Fruit fly (Drosophila melanogaster): Measurements from ENCODE around the gene Anp.

Gene Anp

DNA sequence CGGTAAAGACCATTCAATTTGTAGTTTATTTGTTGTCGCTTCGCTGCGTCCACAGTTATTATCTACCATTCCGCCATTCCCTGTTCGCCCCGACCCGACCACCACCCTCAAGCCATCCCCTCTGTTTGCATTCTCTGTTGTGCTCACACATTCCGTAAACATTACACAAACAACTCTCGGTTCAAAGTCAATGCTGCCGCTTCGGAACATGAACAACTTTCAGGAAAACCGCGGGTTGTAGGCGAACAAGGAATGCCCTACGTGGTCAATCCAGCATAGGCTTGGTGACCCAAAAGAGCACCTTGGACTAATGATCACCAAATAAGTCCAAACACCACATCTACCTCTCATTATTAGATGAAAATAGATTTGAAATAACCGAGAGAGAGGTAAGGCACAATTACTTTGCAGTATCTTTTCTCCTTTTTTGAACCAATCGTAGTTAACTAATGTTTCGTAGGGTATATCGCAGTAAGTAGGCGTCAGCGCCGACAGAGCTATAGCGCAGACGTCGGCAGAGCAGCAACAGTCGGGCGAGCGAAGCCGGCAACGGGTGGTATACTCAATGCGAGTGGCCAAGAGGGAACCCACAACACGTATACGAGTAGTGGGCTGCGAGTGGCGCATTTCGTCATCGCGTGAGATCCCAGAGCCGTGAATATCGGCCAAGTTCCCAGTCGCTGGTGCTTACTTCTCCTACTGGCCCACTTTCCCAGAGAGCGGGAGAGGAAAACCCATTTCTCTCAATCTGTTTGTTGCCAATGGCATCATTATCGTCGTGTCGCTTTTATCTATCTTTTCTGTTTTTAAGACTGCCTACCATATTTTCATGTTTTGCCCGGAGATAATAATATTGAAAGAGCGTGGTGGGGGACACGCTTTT is 6.4 kb upstream of the Anp start:
- TF ChIP-seq ttk (optimal IDR thresholded peaks at IDR 0.05) (no peak), Sin3A (optimal IDR thresholded peaks at IDR 0.05) (no peak), Myc (optimal IDR thresholded peaks at IDR 0.05) (no peak), insv (optimal IDR thresholded peaks at IDR 0.05) (no peak), h (optimal IDR thresholded peaks at IDR 0.05) (no peak), psq (optimal IDR thresholded peaks at IDR 0.05) (no peak)

DNA sequence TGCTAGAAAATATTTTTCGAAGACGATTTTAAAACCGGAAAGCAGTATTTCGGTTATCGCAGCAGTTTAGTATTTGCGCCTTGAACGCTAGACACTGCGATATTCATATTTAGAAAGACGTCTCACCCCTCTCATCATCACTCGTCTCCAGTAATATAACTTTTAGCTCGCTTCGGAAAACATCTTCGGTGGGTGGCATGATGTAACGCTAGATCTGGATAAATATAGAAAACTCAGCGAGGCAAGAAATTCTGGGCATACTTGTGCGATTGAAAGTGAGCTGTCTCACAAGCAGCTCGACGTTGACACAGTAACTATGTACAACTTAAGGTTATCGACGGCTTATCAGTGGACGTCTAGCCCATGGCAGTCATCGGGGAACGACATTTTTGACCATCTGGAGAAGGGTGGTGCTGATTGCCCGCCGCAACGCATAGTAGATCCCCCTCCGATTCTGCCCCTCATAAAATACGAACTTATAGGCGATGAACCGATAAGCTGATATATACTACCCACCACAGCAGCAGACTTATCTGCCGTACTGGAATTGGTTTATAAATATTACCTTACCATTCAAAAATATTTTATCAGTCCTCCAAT is 5.6 kb upstream of the Anp start:
- no peak for TF ChIP-seq insv (optimal IDR thresholded peaks at IDR 0.05)
- no peak for TF ChIP-seq Sin3A (optimal IDR thresholded peaks at IDR 0.05)
- no peak for TF ChIP-seq Myc (optimal IDR thresholded peaks at IDR 0.05)
- TF ChIP-seq h (optimal IDR thresholded peaks at IDR 0.05) = no peak
- no peak for TF ChIP-seq ttk (optimal IDR thresholded peaks at IDR 0.05)
- no peak for TF ChIP-seq psq (optimal IDR thresholded peaks at IDR 0.05)

DNA sequence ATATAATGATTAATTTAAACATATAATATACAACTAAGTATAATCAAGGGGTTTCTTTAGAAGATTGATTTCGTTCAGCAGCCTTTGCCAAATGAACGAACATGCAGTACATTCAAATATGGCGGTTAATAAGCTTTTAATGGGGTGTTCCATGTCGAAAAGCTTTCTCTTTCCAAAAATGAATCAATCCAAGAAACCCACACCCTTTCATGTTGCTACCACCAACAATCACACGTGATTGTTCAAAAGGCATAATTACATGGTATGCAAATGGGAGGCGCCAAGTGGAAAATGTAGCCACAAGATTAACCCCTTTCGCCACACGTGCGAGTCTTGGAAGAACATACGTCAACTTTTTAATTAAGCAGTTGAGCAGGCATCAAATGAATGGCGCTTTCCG is 3.8 kb upstream of the Anp start:
- TF ChIP-seq Sin3A (optimal IDR thresholded peaks at IDR 0.05) = no peak
- no peak for TF ChIP-seq ttk (optimal IDR thresholded peaks at IDR 0.05)
- TF ChIP-seq Myc (optimal IDR thresholded peaks at IDR 0.05) = no peak
- TF ChIP-seq insv (optimal IDR thresholded peaks at IDR 0.05) = no peak
- TF ChIP-seq psq (optimal IDR thresholded peaks at IDR 0.05) = no peak
- no peak for TF ChIP-seq h (optimal IDR thresholded peaks at IDR 0.05)

DNA sequence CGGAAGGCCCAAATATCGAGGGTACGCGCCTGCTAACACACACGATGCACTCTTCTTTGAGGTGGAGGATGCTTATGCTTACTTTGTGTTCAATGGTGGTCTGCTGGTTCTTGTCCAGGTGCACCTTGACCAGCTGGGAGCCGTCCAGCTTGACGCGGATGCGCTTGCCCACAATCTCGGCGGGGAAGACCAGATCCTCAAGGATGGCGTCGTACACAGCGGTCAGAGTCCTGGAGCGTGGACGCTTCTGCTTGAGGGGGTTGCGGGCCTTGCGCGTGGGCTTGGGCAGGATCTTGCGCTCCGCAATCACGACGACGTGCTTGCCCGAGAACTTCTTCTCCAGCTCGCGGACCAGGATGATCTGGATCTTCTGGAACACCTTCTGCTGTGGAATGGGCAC is 1.7 kb upstream of the Anp start:
- TF ChIP-seq Myc (optimal IDR thresholded peaks at IDR 0.05) = no peak
- TF ChIP-seq Sin3A (optimal IDR thresholded peaks at IDR 0.05) = no peak
- no peak for TF ChIP-seq h (optimal IDR thresholded peaks at IDR 0.05)
- TF ChIP-seq ttk (optimal IDR thresholded peaks at IDR 0.05) = no peak
- TF ChIP-seq insv (optimal IDR thresholded peaks at IDR 0.05) = no peak
- TF ChIP-seq psq (optimal IDR thresholded peaks at IDR 0.05) = no peak

DNA sequence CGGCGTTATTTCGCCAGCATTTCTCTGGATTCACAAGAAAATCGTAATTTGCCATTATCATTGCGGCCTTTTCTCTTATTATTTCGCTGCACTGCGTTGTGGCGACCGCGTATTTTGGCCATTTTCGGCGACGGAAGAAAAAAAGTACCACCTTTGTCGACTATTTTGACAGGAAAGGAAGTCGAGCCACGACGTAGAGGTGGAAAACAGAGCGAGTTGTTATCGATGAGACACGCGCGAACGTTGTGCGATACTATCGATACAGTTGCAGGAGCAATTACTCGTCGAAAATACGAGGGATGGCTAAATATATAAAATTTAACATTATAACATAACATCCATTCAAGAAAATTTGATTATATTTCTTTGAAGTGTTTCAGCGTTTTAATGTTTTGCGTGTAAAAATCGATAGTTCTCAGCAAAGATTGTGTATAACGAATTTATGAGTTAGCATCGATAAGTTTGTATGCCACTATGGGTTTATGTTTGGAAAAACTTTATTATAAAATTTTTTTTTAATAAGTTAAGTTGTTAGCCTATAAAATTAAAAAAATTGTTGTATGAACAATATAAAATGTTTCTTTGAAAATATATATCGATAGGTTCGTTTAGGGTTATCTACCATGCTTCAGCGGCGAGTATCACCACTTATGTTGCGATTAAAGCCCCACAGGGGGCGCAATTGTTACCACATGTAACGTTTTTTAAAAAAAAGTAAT is 823 bp upstream of the Anp start, which contains the start of gene RpS7:
TSS of gene RpS7 (minus strand) at position 255 of the 719 bp plus-strand sequence.
- TF ChIP-seq insv (optimal IDR thresholded peaks at IDR 0.05) = no peak
- no peak for TF ChIP-seq Myc (optimal IDR thresholded peaks at IDR 0.05)
- no peak for TF ChIP-seq psq (optimal IDR thresholded peaks at IDR 0.05)
- no peak for TF ChIP-seq h (optimal IDR thresholded peaks at IDR 0.05)
- no peak for TF ChIP-seq ttk (optimal IDR thresholded peaks at IDR 0.05)
- TF ChIP-seq Sin3A (optimal IDR thresholded peaks at IDR 0.05) = no peak

DNA sequence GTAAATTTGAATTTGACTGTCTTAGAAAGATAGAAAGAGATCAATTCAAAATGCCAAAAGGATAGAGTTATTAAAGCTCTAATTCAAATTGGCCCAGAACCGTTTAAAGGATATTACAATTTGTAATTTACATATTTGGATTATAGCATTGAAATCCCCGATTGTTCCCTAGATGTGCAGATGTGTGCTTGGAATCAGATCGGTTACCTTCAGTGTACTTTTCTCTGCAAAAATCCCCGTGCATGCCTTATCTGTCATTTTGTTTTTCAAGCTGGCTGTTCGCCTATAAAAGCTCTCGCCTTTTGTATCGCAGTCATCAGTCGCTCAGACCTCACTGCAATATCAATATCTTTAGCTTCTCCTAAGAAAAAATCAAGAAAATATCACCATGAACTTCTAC is 812 bp downstream of the Anp start, which contains the start of gene CecA1:
TSS of gene CecA1 (plus strand) at position 315 of the 400 bp plus-strand sequence.
- TF ChIP-seq Myc (optimal IDR thresholded peaks at IDR 0.05) = no peak
- TF ChIP-seq insv (optimal IDR thresholded peaks at IDR 0.05) = no peak
- TF ChIP-seq ttk (optimal IDR thresholded peaks at IDR 0.05) = no peak

DNA sequence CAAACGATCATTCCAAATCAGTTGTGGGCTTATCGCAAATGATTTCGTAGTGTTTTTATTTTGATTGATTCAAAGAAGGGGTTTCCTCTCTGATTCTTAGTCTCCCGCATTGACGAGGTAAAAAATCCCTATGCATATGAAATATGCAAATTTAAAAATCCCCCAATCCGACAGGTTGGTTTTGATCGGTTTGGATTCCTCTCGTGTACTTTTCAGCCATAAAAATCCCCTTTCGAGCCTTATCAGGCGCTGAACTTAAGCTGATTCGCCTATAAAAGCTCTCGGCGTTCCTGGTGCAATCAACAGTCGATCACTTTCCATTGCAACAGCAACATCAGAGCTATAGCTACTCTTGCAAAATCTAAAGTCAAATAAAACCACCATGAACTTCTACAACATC is 2.1 kb downstream of the Anp start, which contains the start of gene CecA2:
TSS of gene CecA2 (plus strand) at position 301 of the 400 bp plus-strand sequence.
- TF ChIP-seq Sin3A (optimal IDR thresholded peaks at IDR 0.05) = no peak
- no peak for TF ChIP-seq Myc (optimal IDR thresholded peaks at IDR 0.05)
- no peak for TF ChIP-seq psq (optimal IDR thresholded peaks at IDR 0.05)
- TF ChIP-seq ttk (optimal IDR thresholded peaks at IDR 0.05) = no peak
- TF ChIP-seq h (optimal IDR thresholded peaks at IDR 0.05) = no peak

DNA sequence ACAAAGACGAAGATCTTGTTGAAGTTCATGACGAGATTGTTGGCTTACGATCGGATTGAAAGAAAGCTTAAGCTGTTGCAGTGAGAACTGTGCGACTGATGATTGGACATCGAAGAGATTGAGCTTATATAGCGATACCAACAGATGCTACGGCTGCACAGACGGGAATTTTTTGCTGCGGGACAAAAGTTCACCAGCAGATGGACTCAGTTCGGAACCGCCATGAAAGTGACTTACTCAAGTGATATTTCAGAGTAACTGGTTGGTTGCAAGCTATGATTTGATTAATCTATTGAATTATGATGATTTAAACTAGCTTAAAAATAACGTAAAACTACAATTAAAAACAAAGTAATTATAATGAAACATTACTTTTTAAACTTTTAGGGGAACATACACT is 3.9 kb downstream of the Anp start, which contains the start of gene CecB:
TSS of gene CecB (minus strand) at position 101 of the 400 bp plus-strand sequence.
- TF ChIP-seq Sin3A (optimal IDR thresholded peaks at IDR 0.05) = no peak
- TF ChIP-seq h (optimal IDR thresholded peaks at IDR 0.05) = no peak
- no peak for TF ChIP-seq ttk (optimal IDR thresholded peaks at IDR 0.05)

DNA sequence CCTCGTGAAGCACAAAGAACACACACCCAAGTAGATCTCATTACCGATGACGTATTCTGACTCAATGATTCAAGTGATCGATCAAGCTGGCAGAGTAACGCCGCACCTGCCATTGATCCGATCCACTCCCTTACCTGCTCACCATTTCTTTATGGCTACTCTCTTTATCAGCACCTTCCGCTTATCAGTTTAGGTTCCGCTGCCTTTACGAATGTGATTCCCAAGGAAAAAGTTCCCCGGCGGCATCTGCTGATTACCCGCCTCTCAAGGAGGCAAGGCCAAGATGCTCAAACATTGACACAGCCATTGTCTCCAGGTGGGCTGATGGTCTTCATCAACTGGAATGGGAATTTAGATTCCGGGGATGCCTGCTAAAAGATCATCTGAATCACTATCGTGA is 5.3 kb downstream of the Anp start:
- TF ChIP-seq Myc (optimal IDR thresholded peaks at IDR 0.05) (no peak), Sin3A (optimal IDR thresholded peaks at IDR 0.05) (no peak), ttk (optimal IDR thresholded peaks at IDR 0.05) (no peak), insv (optimal IDR thresholded peaks at IDR 0.05) (no peak), h (optimal IDR thresholded peaks at IDR 0.05) (no peak), psq (optimal IDR thresholded peaks at IDR 0.05) (no peak)

DNA sequence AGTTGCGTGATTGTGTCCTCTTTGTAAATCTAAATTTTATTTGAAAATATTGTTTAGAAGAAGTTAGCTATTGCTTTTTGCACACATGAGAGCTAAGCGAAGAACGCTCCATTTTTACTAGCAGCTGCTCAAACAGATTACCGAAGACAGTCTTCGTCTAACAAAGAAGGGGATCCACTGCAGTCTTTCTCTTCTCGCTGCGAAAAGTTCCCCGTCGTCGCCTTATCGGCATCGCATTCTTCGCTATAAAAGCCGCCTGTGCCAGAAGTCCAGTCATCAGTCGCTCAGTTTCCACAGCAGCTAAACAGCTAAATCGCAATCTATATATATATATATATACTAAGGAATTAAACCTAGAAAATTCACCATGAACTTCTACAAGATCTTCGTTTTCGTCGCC is 6.5 kb downstream of the Anp start, which contains the start of gene CecC:
TSS of gene CecC (plus strand) at position 275 of the 400 bp plus-strand sequence.
- TF ChIP-seq ttk (optimal IDR thresholded peaks at IDR 0.05) = no peak
- no peak for TF ChIP-seq Sin3A (optimal IDR thresholded peaks at IDR 0.05)
- TF ChIP-seq Myc (optimal IDR thresholded peaks at IDR 0.05) = no peak
- TF ChIP-seq psq (optimal IDR thresholded peaks at IDR 0.05) = no peak
- no peak for TF ChIP-seq h (optimal IDR thresholded peaks at IDR 0.05)

DNA sequence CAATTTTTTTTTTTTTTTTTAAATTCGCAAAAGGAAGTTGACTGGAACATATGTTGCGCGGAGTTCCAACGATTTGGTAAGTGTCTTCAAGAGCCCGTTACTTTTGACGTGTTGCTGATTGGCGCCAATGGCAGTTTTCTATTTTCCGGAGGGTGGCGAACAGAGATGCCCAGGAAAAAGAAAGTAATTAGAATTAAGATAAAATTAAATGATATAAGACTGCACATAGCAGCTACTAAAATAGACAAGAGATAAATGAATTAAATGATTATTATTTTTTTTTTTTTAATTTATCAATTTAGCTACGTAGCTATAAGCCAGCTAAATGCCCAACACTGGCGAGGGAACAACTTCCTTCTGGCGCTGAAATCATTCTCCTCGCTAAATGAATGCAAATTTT is 12.5 kb downstream of the Anp start:
- TF ChIP-seq Sin3A (optimal IDR thresholded peaks at IDR 0.05) (no peak), ttk (optimal IDR thresholded peaks at IDR 0.05) (no peak), Myc (optimal IDR thresholded peaks at IDR 0.05) (no peak), insv (optimal IDR thresholded peaks at IDR 0.05) (no peak), h (optimal IDR thresholded peaks at IDR 0.05) (no peak), psq (optimal IDR thresholded peaks at IDR 0.05) (no peak)

DNA sequence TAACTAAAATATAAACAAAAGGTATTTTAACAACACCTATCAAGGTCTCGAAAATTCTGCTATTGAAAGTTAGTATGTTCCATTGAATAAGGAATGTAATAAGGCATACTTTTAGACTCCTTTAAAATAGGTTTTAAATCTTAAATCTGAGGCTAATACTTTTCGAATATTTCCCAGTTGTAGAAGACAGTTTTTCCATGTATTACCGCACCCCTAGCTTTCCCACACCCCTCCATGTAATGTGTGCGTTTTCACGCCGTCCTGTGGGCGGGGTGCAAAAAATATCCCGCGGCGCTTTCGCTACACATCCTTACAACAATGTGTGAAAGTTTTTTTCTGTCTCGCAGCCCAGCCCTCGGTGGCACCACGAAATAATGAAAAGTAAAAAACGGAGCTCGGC is 14.8 kb downstream of the Anp start:
- TF ChIP-seq ttk (optimal IDR thresholded peaks at IDR 0.05) (no peak), psq (optimal IDR thresholded peaks at IDR 0.05) (no peak), Sin3A (optimal IDR thresholded peaks at IDR 0.05) (no peak), h (optimal IDR thresholded peaks at IDR 0.05) (no peak), insv (optimal IDR thresholded peaks at IDR 0.05) (no peak), Myc (optimal IDR thresholded peaks at IDR 0.05) (no peak)

Measured in Kc167 (cell line).